Worm (Caenorhabditis elegans) whole organism, L4/young adult: ENCODE results near the gene nspb-2.

Experiments used
- W03F9.2 ChIP-seq: fragments of 150-350 bp; optimal IDR thresholded peaks from 2 replicates; lab custom pipeline; 2014; ENCODE audit warnings: missing biosample characterization, missing genetic modification characterization
- dao-5 ChIP-seq: sonication (generic microtip); optimal IDR thresholded peaks from 2 replicates; lab custom pipeline; 2016; ENCODE audit warnings: missing genotype, missing genetic modification characterization, moderate library complexity, missing compliant biosample characterization
- him-1 ChIP-seq: sonication (generic microtip); optimal IDR thresholded peaks from 2 replicates; lab custom pipeline; 2016; ENCODE audit warnings: missing genotype, missing genetic modification reagents, missing genetic modification characterization, missing compliant biosample characterization

ce11 chrIV:6588080-6588613, 3.3 kb upstream of the nspb-2 start:
- TF ChIP-seq W03F9.2 (tag; lab: Kevin White, UChicago) (no peak), dao-5 (tag; lab: Kevin White, UChicago) (no peak), him-1 (tag; lab: Kevin White, UChicago) (no peak)
